Worm (Caenorhabditis elegans): ENCODE data around the gene R05D8.11.

- no peak for TF ChIP-seq fkh-10 (GFP tag; optimal IDR thresholded peaks at IDR 0.05)
- TF ChIP-seq unc-39 (tag; optimal IDR thresholded peaks at IDR 0.05) = no peak
- no peak for TF ChIP-seq nhr-77 (tag; optimal IDR thresholded peaks at IDR 0.05)
- no peak for TF ChIP-seq mdl-1 (tag; optimal IDR thresholded peaks at IDR 0.05)
- no peak for TF ChIP-seq ceh-82 (tag; optimal IDR thresholded peaks at IDR 0.05)
- no peak for TF ChIP-seq aly-2 (tag; optimal IDR thresholded peaks at IDR 0.05)
- TF ChIP-seq nhr-28 (tag; optimal IDR thresholded peaks at IDR 0.05) = no peak
- no peak for TF ChIP-seq ama-1 (optimal IDR thresholded peaks at IDR 0.05)
- TF ChIP-seq jun-1 (tag; optimal IDR thresholded peaks at IDR 0.05) = no peak
- TF ChIP-seq nhr-23 (tag; optimal IDR thresholded peaks at IDR 0.05) = no peak
- TF ChIP-seq ztf-11 (tag; optimal IDR thresholded peaks at IDR 0.05) = no peak
- no peak for TF ChIP-seq egl-27 (tag; optimal IDR thresholded peaks at IDR 0.05)
- TF ChIP-seq egl-5 (tag; optimal IDR thresholded peaks at IDR 0.05) = no peak
- TF ChIP-seq R02D3.7 (tag; optimal IDR thresholded peaks at IDR 0.05) = no peak
These were observed 37.4 kb upstream of the R05D8.11 start, which contains the start of gene srt-34 for ce11 chrV:2818117-2818516.
